Fruit fly (Drosophila melanogaster): ENCODE data around the gene Ccdc56.
A peak's percentile ranks its signal among the peaks of the same experiment; 100 is the strongest.

Ccdc56 gene

DNA sequence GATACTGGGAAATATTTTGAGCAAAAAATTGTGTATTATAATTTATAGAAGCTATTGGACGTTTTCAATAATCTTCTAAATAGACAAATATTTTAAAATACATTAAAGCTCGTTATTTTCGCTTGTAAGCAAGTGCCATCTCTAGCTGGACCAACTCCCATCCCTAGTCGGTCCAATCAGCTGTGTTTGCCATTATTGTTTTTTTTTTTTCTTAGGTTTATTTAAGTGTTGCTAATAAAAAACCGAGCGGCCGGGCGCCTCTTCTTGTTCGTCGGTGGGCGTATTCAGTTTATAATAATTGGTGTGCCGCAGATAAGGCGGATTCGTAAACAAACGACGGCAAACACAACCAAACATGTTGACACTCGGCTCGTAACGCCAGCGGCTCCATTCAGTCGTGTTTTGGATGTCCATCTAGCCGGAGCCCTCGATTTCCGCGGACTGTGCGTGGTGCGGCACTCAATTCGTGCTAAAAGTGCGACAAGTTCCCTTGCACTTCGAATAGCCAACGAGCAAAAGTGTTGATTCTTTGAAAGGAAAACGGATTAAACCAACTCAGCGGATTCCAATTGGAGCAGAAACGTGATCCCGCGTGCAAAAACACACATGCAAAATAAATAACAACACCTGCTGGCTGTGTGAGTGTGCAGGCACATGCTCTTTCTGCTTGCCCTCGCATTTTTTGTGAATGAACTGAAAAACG is 24.8 kb upstream of the Ccdc56 start, which contains the start of gene Sugb (continued):
- TF ChIP-seq Eip74EF (GFP tag; optimal IDR thresholded peaks at IDR 0.05): peak in 1 of 2 experiments; percentile 58
- TF ChIP-seq row (GFP tag; IDR thresholded peaks at IDR 0.05): peak; percentile 83
- peak; percentile 67 for TF ChIP-seq Fer1 (GFP tag; optimal IDR thresholded peaks at IDR 0.05)
- no peak for TF ChIP-seq CG11456 (GFP tag; IDR thresholded peaks at IDR 0.05)
- peak; percentile 17; the same call in 1 of the 2 replicates for TF ChIP-seq gsb (GFP tag; IDR thresholded peaks at IDR 0.05)
- peak; percentile 73 for TF ChIP-seq CG15269 (tag; optimal IDR thresholded peaks at IDR 0.05)
- peak; percentile 48 for TF ChIP-seq Ets65A (GFP tag)
- peak; percentile 55 for TF ChIP-seq BtbVII (GFP tag; optimal IDR thresholded peaks at IDR 0.05)
- peak; percentile 65 for TF ChIP-seq CG12299 (tag; optimal IDR thresholded peaks at IDR 0.05)
- peak; percentile 57 for TF ChIP-seq corto (GFP tag; optimal IDR thresholded peaks at IDR 0.05)
- TF ChIP-seq Hr51 (GFP tag; optimal IDR thresholded peaks at IDR 0.05): peak; percentile 52 to 57
- peak; percentile 39 for TF ChIP-seq scrt (GFP tag; optimal IDR thresholded peaks at IDR 0.05)
- TF ChIP-seq ind (GFP tag; optimal IDR thresholded peaks at IDR 0.05): peak; percentile 1
- peak; percentile 68 for TF ChIP-seq Xbp1 (GFP tag; optimal IDR thresholded peaks at IDR 0.05)
- peak; percentile 91 for TF ChIP-seq CG2120 (GFP tag; optimal IDR thresholded peaks at IDR 0.05)
- TF ChIP-seq sc (optimal IDR thresholded peaks at IDR 0.05): no peak
- no peak for TF ChIP-seq sc (GFP tag; optimal IDR thresholded peaks at IDR 0.05)
- TF ChIP-seq Side (GFP tag; optimal IDR thresholded peaks at IDR 0.05): peak; percentile 46
- no peak for TF ChIP-seq trh (GFP tag; optimal IDR thresholded peaks at IDR 0.05)
- peak; percentile 27 for TF ChIP-seq Lhr (GFP tag; optimal IDR thresholded peaks at IDR 0.05)
- TF ChIP-seq CG12769 (tag; optimal IDR thresholded peaks at IDR 0.05): peak; percentile 8
- peak; percentile 22 for TF ChIP-seq pzg (GFP tag; optimal IDR thresholded peaks at IDR 0.05)
- peak; percentile 78 for TF ChIP-seq Vsx1 (GFP tag; optimal IDR thresholded peaks at IDR 0.05)
- peak; percentile 35 for TF ChIP-seq CG10267 (tag; optimal IDR thresholded peaks at IDR 0.05)
- TF ChIP-seq Sox102F (GFP tag; optimal IDR thresholded peaks at IDR 0.05): peak; percentile 42
- peak; percentile 52; the same call in 2 of the 3 replicates for TF ChIP-seq tgo (GFP tag; IDR thresholded peaks at IDR 0.05)
- TF ChIP-seq sqz (GFP tag; optimal IDR thresholded peaks at IDR 0.05): peak; percentile 96
- no peak for TF ChIP-seq CG31224 (GFP tag; IDR thresholded peaks at IDR 0.05)
- TF ChIP-seq grau (tag; optimal IDR thresholded peaks at IDR 0.05): peak; percentile 63
- peak; percentile 43 for TF ChIP-seq CG15696 (tag; optimal IDR thresholded peaks at IDR 0.05)
- peak; percentile 26 for TF ChIP-seq run (tag; optimal IDR thresholded peaks at IDR 0.05)
- peak; percentile 71 for TF ChIP-seq CG12155 (GFP tag; optimal IDR thresholded peaks at IDR 0.05)
- peak; percentile 41; the same call in 1 of the 3 replicates for TF ChIP-seq CG11695 (GFP tag; IDR thresholded peaks at IDR 0.05)
- TF ChIP-seq CG11696 (GFP tag; IDR thresholded peaks at IDR 0.05): no peak
- peak; percentile 58 for TF ChIP-seq CrebB (tag; optimal IDR thresholded peaks at IDR 0.05)
- peak; percentile 42 for TF ChIP-seq CG5245 (GFP tag; optimal IDR thresholded peaks at IDR 0.05)
- peak; percentile 76 for TF ChIP-seq zfh2 (GFP tag; optimal IDR thresholded peaks at IDR 0.05)
- TF ChIP-seq YL-1 (GFP tag; optimal IDR thresholded peaks at IDR 0.05): peak; percentile 66
- peak; percentile 14 for TF ChIP-seq CG8290 (GFP tag; optimal IDR thresholded peaks at IDR 0.05)
- TF ChIP-seq CG8290 (tag; optimal IDR thresholded peaks at IDR 0.05): peak in 1 of 2 experiments; percentile 37
- peak; percentile 83 for TF ChIP-seq lilli (GFP tag; optimal IDR thresholded peaks at IDR 0.05)
- peak; percentile 60 for TF ChIP-seq Abd-B (GFP tag; optimal IDR thresholded peaks at IDR 0.05)
- peak; percentile 78 for TF ChIP-seq CG13894 (tag; optimal IDR thresholded peaks at IDR 0.05)
- no peak for TF ChIP-seq cato (GFP tag; optimal IDR thresholded peaks at IDR 0.05; ENCODE audit: borderline replicate concordance)
- TF ChIP-seq CG17328 (GFP tag; IDR thresholded peaks at IDR 0.05): peak; percentile 62
- TF ChIP-seq Scr (GFP tag; IDR thresholded peaks at IDR 0.05; ENCODE audit: partially characterized antibody): peak; percentile 76
- peak; percentile 78 for TF ChIP-seq Xrp1 (GFP tag; IDR thresholded peaks at IDR 0.05)
- TF ChIP-seq H15 (GFP tag; IDR thresholded peaks at IDR 0.05): peak; percentile 52; the same call in 1 of the 3 replicates
- peak; percentile 62 for TF ChIP-seq lbe (GFP tag; optimal IDR thresholded peaks at IDR 0.05)

Measured in whole organism, embryonic.